Worm (Caenorhabditis elegans) whole organism, L1 larva: Measurements from ENCODE around the gene ceh-92.

Experiments used
- C04F5.9 ChIP-seq: sonication (generic microtip); optimal IDR thresholded peaks from 2 replicates; lab custom pipeline; 2016; ENCODE audit warnings: missing genetic modification characterization, missing compliant biosample characterization
- C16A3.4 ChIP-seq: fragments of 150-350 bp; optimal IDR thresholded peaks from 2 replicates; lab custom pipeline; 2014; ENCODE audit warnings: missing biosample characterization, missing genetic modification characterization
- Y116A8C.19 ChIP-seq: sonication (generic microtip); optimal IDR thresholded peaks from 2 replicates; lab custom pipeline; 2016; ENCODE audit warnings: missing compliant biosample characterization, missing genetic modification characterization, borderline replicate concordance
- aly-2 ChIP-seq: fragments of 150-350 bp; optimal IDR thresholded peaks from 2 replicates; lab custom pipeline; 2014; ENCODE audit warnings: missing biosample characterization, missing genetic modification characterization
- blmp-1 ChIP-seq: fragments of 150-350 bp; optimal IDR thresholded peaks from 2 replicates; lab custom pipeline; 2014; ENCODE audit warnings: missing biosample characterization, missing genetic modification characterization
- ceh-8 ChIP-seq: fragments of 200-800 bp; sonication (Bioruptor generic); optimal IDR thresholded peaks from 2 replicates; lab custom pipeline; 2018; ENCODE audit warnings: mild to moderate bottlenecking, missing genetic modification characterization, moderate library complexity, missing compliant biosample characterization
- ceh-82 ChIP-seq, 3 experiments: fragments of 150-350 bp in 1 of 3; sonication (generic microtip) in 2 of 3; optimal IDR thresholded peaks; 2 replicates each; lab custom pipeline; 2014 to 2017; ENCODE audit warnings: missing biosample characterization in 3 of 3, missing genetic modification characterization in 3 of 3
- ceh-88 ChIP-seq: fragments of 200-800 bp; sonication (Bioruptor generic); IDR thresholded peaks from 2 replicates; pipeline ENCODE4 v1.3.6; 2022; ENCODE audit warnings: missing genetic modification characterization, missing compliant biosample characterization
- ces-1 ChIP-seq: fragments of 150-350 bp; optimal IDR thresholded peaks from 2 replicates; lab custom pipeline; 2014; ENCODE audit warnings: missing biosample characterization, missing genetic modification reagents, missing genetic modification characterization
- dpl-1 ChIP-seq, 3 experiments: fragments of 150-350 bp in 2 of 3; sonication (generic microtip) in 1 of 3; optimal IDR thresholded peaks; 2 replicates each; lab custom pipeline; 2014 to 2017; ENCODE audit warnings: missing biosample characterization in 3 of 3, missing genetic modification characterization in 3 of 3, missing genetic modification reagents in 3 of 3
- efl-1 ChIP-seq, 4 experiments: fragments of 150-350 bp; optimal IDR thresholded peaks in 3 of 4; peaks in 1 of 4; 1 replicate in 1 of 4; 2 replicates in 3 of 4; lab custom pipeline; 2014; ENCODE audit warnings: missing biosample characterization in 2 of 4, missing genetic modification characterization in 2 of 4, missing genetic modification reagents in 2 of 4
- elt-3 ChIP-seq, 6 experiments: fragments of 150-350 bp in 1 of 6; sonication (generic microtip); optimal IDR thresholded peaks; 2 replicates each; lab custom pipeline; 2017 to 2018; ENCODE audit warnings: missing biosample characterization in 6 of 6, missing genetic modification characterization in 6 of 6, inconsistent platforms in 1 of 6
- ets-5 ChIP-seq: fragments of 200-800 bp; sonication (Bioruptor generic); IDR thresholded peaks from 2 replicates; pipeline ENCODE4 v1.3.6; 2022; ENCODE audit warnings: missing genetic modification characterization, missing compliant biosample characterization
- fkh-10 ChIP-seq: sonication (generic microtip); optimal IDR thresholded peaks from 2 replicates; lab custom pipeline; 2017; ENCODE audit warnings: missing biosample characterization, missing genetic modification reagents, missing genetic modification characterization
- fkh-4 ChIP-seq: sonication (generic microtip); optimal IDR thresholded peaks from 2 replicates; lab custom pipeline; 2016; ENCODE audit warnings: missing compliant biosample characterization, missing genetic modification characterization, borderline replicate concordance
- grh-1 ChIP-seq: fragments of 200-800 bp; sonication (Bioruptor generic); IDR thresholded peaks from 2 replicates; pipeline ENCODE4 v1.3.6; 2022; ENCODE audit warnings: missing genetic modification reagents, missing genetic modification characterization, missing compliant biosample characterization
- hlh-17 ChIP-seq: fragments of 200-800 bp; sonication (Bioruptor generic); optimal IDR thresholded peaks from 2 replicates; lab custom pipeline; 2018; ENCODE audit warnings: missing genetic modification characterization, mild to moderate bottlenecking, missing compliant biosample characterization, moderate library complexity, borderline replicate concordance
- isw-1 ChIP-seq: fragments of 200-800 bp; sonication (Bioruptor generic); IDR thresholded peaks from 2 replicates; pipeline ENCODE4 v1.3.6; 2022; ENCODE audit warnings: missing genetic modification characterization, missing compliant biosample characterization
- lin-13 ChIP-seq: fragments of 150-350 bp; optimal IDR thresholded peaks from 2 replicates; lab custom pipeline; 2014; ENCODE audit warnings: missing biosample characterization, missing genetic modification reagents, missing genetic modification characterization
- lin-15B ChIP-seq: fragments of 150-350 bp; sonication (generic microtip); optimal IDR thresholded peaks from 3 replicates; lab custom pipeline; 2014; ENCODE audit warnings: missing biosample characterization, missing genetic modification characterization
- lin-35 ChIP-seq, 2 experiments: fragments of 150-350 bp; optimal IDR thresholded peaks; 2 replicates each; lab custom pipeline; 2014; ENCODE audit warnings: missing biosample characterization in 2 of 2, missing genetic modification characterization in 2 of 2, missing genetic modification reagents in 2 of 2
- lin-39 ChIP-seq: fragments of 150-350 bp; optimal IDR thresholded peaks from 2 replicates; lab custom pipeline; 2014; ENCODE audit warnings: missing biosample characterization, missing genetic modification reagents, missing genetic modification characterization
- lir-3 ChIP-seq: sonication (generic microtip); optimal IDR thresholded peaks from 2 replicates; lab custom pipeline; 2016; ENCODE audit warnings: mild to moderate bottlenecking, missing genetic modification characterization, moderate library complexity, missing compliant biosample characterization; ENCODE audit not compliant: poor library complexity
- lsy-2 ChIP-seq, 2 experiments: fragments of 150-350 bp; optimal IDR thresholded peaks; 2 replicates each; lab custom pipeline; 2014; ENCODE audit warnings: missing biosample characterization in 2 of 2, missing genetic modification characterization in 2 of 2
- mab-9 ChIP-seq: fragments of 200-800 bp; sonication (Bioruptor generic); IDR thresholded peaks from 2 replicates; pipeline ENCODE4 v1.3.6; 2022; ENCODE audit warnings: missing genetic modification reagents, missing genetic modification characterization, missing compliant biosample characterization
- mef-2 ChIP-seq: fragments of 150-350 bp; optimal IDR thresholded peaks from 2 replicates; lab custom pipeline; 2014; ENCODE audit warnings: missing biosample characterization, missing genetic modification characterization
- mep-1 ChIP-seq: fragments of 150-350 bp; optimal IDR thresholded peaks from 2 replicates; lab custom pipeline; 2014; ENCODE audit warnings: missing biosample characterization, missing genetic modification characterization
- nhr-19 ChIP-seq: fragments of 200-800 bp; sonication (Bioruptor generic); conservative IDR thresholded peaks from 2 replicates; pipeline ENCODE4 v1.3.6; 2022; ENCODE audit warnings: missing genetic modification characterization, missing compliant biosample characterization
- nhr-28 ChIP-seq: fragments of 150-350 bp; optimal IDR thresholded peaks from 2 replicates; lab custom pipeline; 2014; ENCODE audit warnings: missing biosample characterization, missing genetic modification characterization
- nhr-47 ChIP-seq: sonication (generic microtip); optimal IDR thresholded peaks from 2 replicates; lab custom pipeline; 2016; ENCODE audit warnings: mild to moderate bottlenecking, missing genetic modification characterization, moderate library complexity, missing compliant biosample characterization
- nhr-71 ChIP-seq: sonication (generic microtip); optimal IDR thresholded peaks from 2 replicates; lab custom pipeline; 2016; ENCODE audit warnings: mild to moderate bottlenecking, missing genetic modification characterization, moderate library complexity, missing compliant biosample characterization
- nhr-84 ChIP-seq: sonication (generic microtip); optimal IDR thresholded peaks from 2 replicates; lab custom pipeline; 2017; ENCODE audit warnings: missing biosample characterization, missing genetic modification characterization
- nhr-85 ChIP-seq: sonication (generic microtip); peaks from one replicate; lab custom pipeline; 2016; ENCODE audit warnings: missing genetic modification characterization, inconsistent platforms, missing compliant biosample characterization
- skn-1 ChIP-seq: fragments of 150-350 bp; optimal IDR thresholded peaks from 2 replicates; lab custom pipeline; 2014; ENCODE audit warnings: missing biosample characterization, missing genetic modification characterization
- snu-23 ChIP-seq: sonication (generic microtip); optimal IDR thresholded peaks from 2 replicates; lab custom pipeline; 2016; ENCODE audit warnings: missing genetic modification characterization, missing compliant biosample characterization
- sox-4 ChIP-seq: sonication (generic microtip); optimal IDR thresholded peaks from 2 replicates; lab custom pipeline; 2016; ENCODE audit warnings: missing genetic modification characterization, missing compliant biosample characterization
- sup-37 ChIP-seq: fragments of 200-800 bp; sonication (Bioruptor generic); optimal IDR thresholded peaks from 2 replicates; lab custom pipeline; 2018; ENCODE audit warnings: mild to moderate bottlenecking, missing genetic modification characterization, missing compliant biosample characterization
- swsn-7 ChIP-seq: sonication (generic microtip); optimal IDR thresholded peaks from 2 replicates; lab custom pipeline; 2016; ENCODE audit warnings: missing genetic modification characterization, missing compliant biosample characterization
- tbx-2 ChIP-seq: sonication (generic microtip); optimal IDR thresholded peaks from 2 replicates; lab custom pipeline; 2016; ENCODE audit warnings: missing genetic modification characterization, missing compliant biosample characterization
- unc-62 ChIP-seq: fragments of 150-350 bp; optimal IDR thresholded peaks from 2 replicates; lab custom pipeline; 2014; ENCODE audit warnings: missing biosample characterization, missing genetic modification reagents, missing genetic modification characterization
- unc-86 ChIP-seq: sonication (generic microtip); optimal IDR thresholded peaks from 2 replicates; lab custom pipeline; 2016; ENCODE audit warnings: missing genetic modification characterization, missing compliant biosample characterization
- xbp-1 ChIP-seq: sonication (generic microtip); optimal IDR thresholded peaks from 2 replicates; lab custom pipeline; 2016; ENCODE audit warnings: missing genetic modification characterization, missing compliant biosample characterization
- zag-1 ChIP-seq: fragments of 150-350 bp; optimal IDR thresholded peaks from 2 replicates; lab custom pipeline; 2014; ENCODE audit warnings: missing biosample characterization, missing genetic modification characterization
- ztf-11 ChIP-seq, 2 experiments: sonication (generic microtip); optimal IDR thresholded peaks; 2 replicates each; lab custom pipeline; 2016 to 2017; ENCODE audit warnings: missing genetic modification characterization in 2 of 2, missing biosample characterization in 1 of 2, missing compliant biosample characterization in 1 of 2

ceh-92 gene

ce11 chrIII:11567837-11568236 lies 13.6 kb upstream of the ceh-92 start, which contains the start of gene psme-3:
Gene psme-3, plus strand, starts transcription at chrIII:11568137.
- TF ChIP-seq tbx-2: no peak
- no peak for TF ChIP-seq efl-1 (optimal IDR thresholded peaks at IDR 0.05; lab: Kevin White, UChicago)
- peak in 1 of 2 experiments; percentile 78 for TF ChIP-seq efl-1 (GFP tag; optimal IDR thresholded peaks at IDR 0.05 in 1 of 2; lab: Kevin White, UChicago)

- TF ChIP-seq C04F5.9 (tag; lab: Kevin White, UChicago): no peak
- TF ChIP-seq nhr-84: no peak
- no peak for TF ChIP-seq nhr-85
- no peak for TF ChIP-seq zag-1
- no peak for TF ChIP-seq unc-62
- no peak for TF ChIP-seq lir-3 (tag; lab: Kevin White, UChicago)
- TF ChIP-seq blmp-1 (tag; lab: Kevin White, UChicago): no peak
- TF ChIP-seq mef-2 (tag; lab: Kevin White, UChicago): no peak
- TF ChIP-seq ztf-11 (tag; optimal IDR thresholded peaks at IDR 0.05; lab: Kevin White, UChicago): no peak
- TF ChIP-seq unc-86 (tag; lab: Kevin White, UChicago): no peak
- TF ChIP-seq tbx-2: no peak
- TF ChIP-seq ceh-82 (tag; optimal IDR thresholded peaks at IDR 0.05; lab: Kevin White, UChicago): no peak
- TF ChIP-seq nhr-71 (tag; lab: Kevin White, UChicago): no peak
- no peak for TF ChIP-seq elt-3 (tag; optimal IDR thresholded peaks at IDR 0.05; lab: Kevin White, UChicago)
- TF ChIP-seq hlh-17: no peak
- no peak for TF ChIP-seq lin-13 (GFP tag; lab: Kevin White, UChicago)
- TF ChIP-seq nhr-19: no peak
- TF ChIP-seq snu-23 (GFP tag; lab: Kevin White, UChicago): no peak
- TF ChIP-seq lin-39: no peak
Measured at ce11 chrIII:11573921-11574320, 7.5 kb upstream of the ceh-92 start, which contains the start of gene Y66D12A.8. Gene Y66D12A.8, plus strand, starts transcription at chrIII:11574221.

- peak; percentile 56 for TF ChIP-seq nhr-85
- TF ChIP-seq sox-4 (tag; lab: Kevin White, UChicago): no peak
- TF ChIP-seq mab-9 (GFP tag; lab: Robert Waterston, UW): 0 out of 2 replicates have a peak, but pooled peaks have one; percentile 23
Measured at ce11 chrIII:11579380-11579779, 2.0 kb upstream of the ceh-92 start.

- peak in 1 of 3 experiments; percentile 11 for TF ChIP-seq ceh-82 (tag; optimal IDR thresholded peaks at IDR 0.05; lab: Kevin White, UChicago)
- TF ChIP-seq ets-5 (GFP tag; lab: Robert Waterston, UW): no peak
- TF ChIP-seq swsn-7 (tag; lab: Kevin White, UChicago): no peak
- no peak for TF ChIP-seq C16A3.4 (tag; lab: Kevin White, UChicago)
- peak; percentile 86 to 94 for TF ChIP-seq lin-35 (GFP tag; optimal IDR thresholded peaks at IDR 0.05; lab: Kevin White, UChicago)
- TF ChIP-seq fkh-4: no peak
- TF ChIP-seq tbx-2: no peak
- peak; percentile 30 for TF ChIP-seq skn-1 (tag; lab: Kevin White, UChicago)
- TF ChIP-seq snu-23 (GFP tag; lab: Kevin White, UChicago): no peak
- peak; percentile 31 for TF ChIP-seq nhr-47 (tag; lab: Kevin White, UChicago)
- peak; percentile 15 for TF ChIP-seq lin-13 (GFP tag; lab: Kevin White, UChicago)
- TF ChIP-seq elt-3 (tag; optimal IDR thresholded peaks at IDR 0.05; lab: Kevin White, UChicago): no peak
- TF ChIP-seq mep-1 (tag; lab: Kevin White, UChicago): peak; percentile 47
- TF ChIP-seq grh-1: no peak
- peak; percentile 53 for TF ChIP-seq lin-15B (tag; lab: Kevin White, UChicago)
- no peak for TF ChIP-seq Y116A8C.19 (tag; lab: Kevin White, UChicago)
- TF ChIP-seq ces-1: no peak
- no peak for TF ChIP-seq unc-86 (tag; lab: Kevin White, UChicago)
- TF ChIP-seq xbp-1: peak; percentile 20
- no peak for TF ChIP-seq sup-37 (GFP tag; lab: Kevin White, UChicago)
- TF ChIP-seq fkh-10 (GFP tag; lab: Kevin White, UChicago): no peak
- TF ChIP-seq aly-2: no peak
- no peak for TF ChIP-seq ceh-8 (GFP tag; lab: Kevin White, UChicago)
- peak; percentile 24; the same call in 1 of the 2 replicates for TF ChIP-seq nhr-19
- peak; percentile 81 to 90 (median 86) for TF ChIP-seq dpl-1 (GFP tag; optimal IDR thresholded peaks at IDR 0.05; lab: Kevin White, UChicago)
- no peak for TF ChIP-seq mab-9 (GFP tag; lab: Robert Waterston, UW)
- no peak for TF ChIP-seq isw-1 (GFP tag; lab: Robert Waterston, UW)
- TF ChIP-seq lsy-2 (tag; optimal IDR thresholded peaks at IDR 0.05; lab: Kevin White, UChicago): peak; percentile 17 to 68
- TF ChIP-seq efl-1 (optimal IDR thresholded peaks at IDR 0.05; lab: Kevin White, UChicago): peak; percentile 60 to 91
- TF ChIP-seq efl-1 (GFP tag; optimal IDR thresholded peaks at IDR 0.05 in 1 of 2; lab: Kevin White, UChicago): peak; percentile 89 to 99
- no peak for TF ChIP-seq nhr-28 (tag; lab: Kevin White, UChicago)
- no peak for TF ChIP-seq ceh-88 (GFP tag; lab: Robert Waterston, UW)
Measured at ce11 chrIII:11580428-11580885, 943 bp upstream of the ceh-92 start, which contains the start of gene Y66D12A.7. Gene Y66D12A.7, minus strand, starts transcription at chrIII:11580478.
